Fruit fly (Drosophila melanogaster) whole organism, prepupa: Measurements from ENCODE around the gene Ets97D.

Experiments used
- CG11294 ChIP-seq: fragments of 200-800 bp; sonication (Bioruptor generic); IDR thresholded peaks from 2 replicates; pipeline ENCODE4 v1.3.6; 2022; ENCODE audit warnings: missing biosample characterization, missing genetic modification characterization
- CG16779 ChIP-seq: fragments of 200-800 bp; sonication (Bioruptor generic); optimal IDR thresholded peaks from 3 replicates; lab custom pipeline; 2017; ENCODE audit warnings: missing biosample characterization, mild to moderate bottlenecking, missing genetic modification characterization
- CG34406 ChIP-seq: fragments of 200-800 bp; sonication (Bioruptor generic); optimal IDR thresholded peaks from 3 replicates; lab custom pipeline; 2016; ENCODE audit warnings: missing biosample characterization, missing genetic modification characterization
- CG6808 ChIP-seq: fragments of 200-800 bp; sonication (Bioruptor generic); optimal IDR thresholded peaks from 3 replicates; lab custom pipeline; 2017; ENCODE audit warnings: missing biosample characterization, missing genetic modification characterization, mild to moderate bottlenecking, moderate library complexity, missing genetic modification reagents
- Eip75B ChIP-seq: fragments of 200-800 bp; sonication (Bioruptor generic); optimal IDR thresholded peaks from 3 replicates; lab custom pipeline; 2016; ENCODE audit warnings: missing biosample characterization, missing genetic modification characterization
- Gug ChIP-seq: fragments of 200-800 bp; sonication (Bioruptor generic); IDR thresholded peaks from 2 replicates; pipeline ENCODE4 v1.3.6; 2022; ENCODE audit warnings: missing biosample characterization, missing genetic modification characterization
- OdsH ChIP-seq: fragments of 200-800 bp; sonication (Bioruptor generic); optimal IDR thresholded peaks from 3 replicates; lab custom pipeline; 2016; ENCODE audit warnings: missing biosample characterization, missing genetic modification characterization
- Sox102F ChIP-seq: fragments of 200-800 bp; sonication (Bioruptor generic); optimal IDR thresholded peaks from 2 replicates; lab custom pipeline; 2016; ENCODE audit warnings: missing biosample characterization, mild to moderate bottlenecking, missing genetic modification characterization
- lz ChIP-seq: fragments of 200-800 bp; sonication (Bioruptor generic); optimal IDR thresholded peaks from 3 replicates; lab custom pipeline; 2016; ENCODE audit warnings: missing biosample characterization, missing genetic modification characterization
- spab ChIP-seq: fragments of 200-800 bp; sonication (Bioruptor generic); optimal IDR thresholded peaks from 2 replicates; lab custom pipeline; 2017; ENCODE audit warnings: missing biosample characterization, mild to moderate bottlenecking, missing genetic modification characterization, missing genetic modification reagents

dm6 chr3R:26935400-26935799 is 22.7 kb upstream of the Ets97D start:
- TF ChIP-seq Gug (GFP tag; lab: Robert Waterston, UW) (no peak), OdsH (GFP tag; lab: Kevin White, UChicago) (no peak), CG6808 (no peak), Sox102F (no peak), CG34406 (GFP tag; lab: Kevin White, UChicago) (no peak), CG11294 (GFP tag; lab: Robert Waterston, UW) (no peak), lz (GFP tag; lab: Kevin White, UChicago) (no peak), CG16779 (no peak), Eip75B (GFP tag; lab: Kevin White, UChicago) (no peak), spab (GFP tag; lab: Kevin White, UChicago) (no peak)
